Worm (Caenorhabditis elegans) whole organism, young adult: Measurements from ENCODE around the gene acly-1.

Source experiments
- D2030.7 ChIP-seq: fragments of 200-800 bp; sonication (Bioruptor generic); IDR thresholded peaks from 2 replicates; pipeline ENCODE4 v1.3.6; 2022; ENCODE audit warnings: missing genetic modification reagents, missing genetic modification characterization, missing compliant biosample characterization
- F22D6.2 ChIP-seq: sonication (generic microtip); optimal IDR thresholded peaks from 2 replicates; lab custom pipeline; 2016; ENCODE audit warnings: mild to moderate bottlenecking, missing genetic modification characterization, missing compliant biosample characterization
- F52B5.7 ChIP-seq: sonication (generic microtip); optimal IDR thresholded peaks from 2 replicates; lab custom pipeline; 2016; ENCODE audit warnings: mild to moderate bottlenecking, missing genetic modification characterization, missing compliant biosample characterization
- F55B11.4 ChIP-seq: sonication (generic microtip); optimal IDR thresholded peaks from 2 replicates; lab custom pipeline; 2016; ENCODE audit warnings: missing compliant biosample characterization, missing genetic modification characterization, borderline replicate concordance; ENCODE audit not compliant: insufficient read depth
- K12H6.12 ChIP-seq: fragments of 200-800 bp; sonication (Bioruptor generic); optimal IDR thresholded peaks from 2 replicates; lab custom pipeline; 2018; ENCODE audit warnings: mild to moderate bottlenecking, missing genetic modification characterization, missing compliant biosample characterization
- Y53F4B.3 ChIP-seq: fragments of 200-800 bp; sonication (Bioruptor generic); IDR thresholded peaks from 2 replicates; pipeline ENCODE4 v1.3.6; 2022; ENCODE audit warnings: missing genetic modification reagents, missing genetic modification characterization, missing compliant biosample characterization
- Y56A3A.18 ChIP-seq: fragments of 200-800 bp; sonication (Bioruptor generic); IDR thresholded peaks from 2 replicates; pipeline ENCODE4 v1.3.6; 2022; ENCODE audit warnings: missing genetic modification reagents, missing genetic modification characterization, missing compliant biosample characterization
- Y79H2A.3 ChIP-seq: fragments of 200-800 bp; sonication (Bioruptor generic); conservative IDR thresholded peaks from 2 replicates; pipeline ENCODE4 v1.3.6; 2022; ENCODE audit warnings: missing genetic modification reagents, missing genetic modification characterization, missing compliant biosample characterization
- athp-1 ChIP-seq: sonication (generic microtip); optimal IDR thresholded peaks from 2 replicates; lab custom pipeline; 2017; ENCODE audit warnings: mild to moderate bottlenecking, missing genetic modification characterization, missing compliant biosample characterization
- attf-3 ChIP-seq: fragments of 200-800 bp; sonication (Bioruptor generic); conservative IDR thresholded peaks from 2 replicates; pipeline ENCODE4 v1.3.6; 2022; ENCODE audit warnings: missing genetic modification reagents, missing genetic modification characterization, missing compliant biosample characterization
- ccch-3 ChIP-seq: fragments of 200-800 bp; sonication (Bioruptor generic); optimal IDR thresholded peaks from 2 replicates; lab custom pipeline; 2018; ENCODE audit warnings: mild to moderate bottlenecking, missing genetic modification characterization, missing compliant biosample characterization
- cebp-2 ChIP-seq: fragments of 200-800 bp; sonication (Bioruptor generic); IDR thresholded peaks from 2 replicates; pipeline ENCODE4 v1.3.6; 2022; ENCODE audit warnings: missing genetic modification characterization, missing compliant biosample characterization
- ceh-100 ChIP-seq: fragments of 200-800 bp; sonication (Bioruptor generic); IDR thresholded peaks from 2 replicates; pipeline ENCODE4 v1.3.6; 2022; ENCODE audit warnings: missing genetic modification reagents, missing genetic modification characterization, missing compliant biosample characterization
- ceh-58 ChIP-seq: fragments of 200-800 bp; sonication (Bioruptor generic); IDR thresholded peaks from 2 replicates; pipeline ENCODE4 v1.3.6; 2022; ENCODE audit warnings: missing genetic modification characterization, missing compliant biosample characterization
- ceh-91 ChIP-seq: fragments of 200-800 bp; sonication (Bioruptor generic); IDR thresholded peaks from 2 replicates; pipeline ENCODE4 v1.3.6; 2022; ENCODE audit warnings: missing genetic modification reagents, missing genetic modification characterization, missing compliant biosample characterization
- chd-7 ChIP-seq: sonication (generic microtip); optimal IDR thresholded peaks from 2 replicates; lab custom pipeline; 2016; ENCODE audit warnings: mild to moderate bottlenecking, missing genetic modification characterization, moderate library complexity, missing compliant biosample characterization
- die-1 ChIP-seq: sonication (generic microtip); optimal IDR thresholded peaks from 2 replicates; lab custom pipeline; 2016; ENCODE audit warnings: missing genotype, mild to moderate bottlenecking, missing genetic modification characterization, missing compliant biosample characterization
- dox-1 ChIP-seq: fragments of 200-800 bp; sonication (Bioruptor generic); IDR thresholded peaks from 2 replicates; pipeline ENCODE4 v1.3.6; 2022; ENCODE audit warnings: missing genetic modification reagents, missing genetic modification characterization, missing compliant biosample characterization
- egl-44 ChIP-seq: fragments of 200-800 bp; sonication (Bioruptor generic); IDR thresholded peaks from 2 replicates; pipeline ENCODE4 v1.3.6; 2022; ENCODE audit warnings: missing genetic modification reagents, missing genetic modification characterization, missing compliant biosample characterization
- egrh-3 ChIP-seq: fragments of 200-800 bp; sonication (Bioruptor generic); IDR thresholded peaks from 2 replicates; pipeline ENCODE4 v1.3.6; 2022; ENCODE audit warnings: missing genetic modification reagents, missing genetic modification characterization, missing compliant biosample characterization
- hlh-26 ChIP-seq: fragments of 200-800 bp; sonication (Bioruptor generic); conservative IDR thresholded peaks from 2 replicates; pipeline ENCODE4 v1.3.6; 2022; ENCODE audit warnings: missing genetic modification reagents, missing genetic modification characterization, missing compliant biosample characterization
- hmg-1.2 ChIP-seq: fragments of 200-800 bp; sonication (Bioruptor generic); IDR thresholded peaks from 2 replicates; pipeline ENCODE4 v1.3.6; 2022; ENCODE audit warnings: missing genetic modification reagents, missing genetic modification characterization, missing compliant biosample characterization
- hsf-1 ChIP-seq: fragments of 200-800 bp; sonication (Bioruptor generic); IDR thresholded peaks from 2 replicates; pipeline ENCODE4 v1.3.6; 2022; ENCODE audit warnings: missing genetic modification reagents, missing genetic modification characterization, missing compliant biosample characterization
- let-607 ChIP-seq, 2 experiments: fragments of 200-800 bp in 1 of 2; sonication (Bioruptor generic) in 1 of 2; sonication (generic microtip) in 1 of 2; optimal IDR thresholded peaks; 2 replicates each; lab custom pipeline; 2016 to 2018; ENCODE audit warnings: mild to moderate bottlenecking in 2 of 2, missing compliant biosample characterization in 2 of 2, missing genetic modification characterization in 2 of 2, moderate library complexity in 2 of 2, missing genotype in 1 of 2
- lir-1 ChIP-seq: fragments of 200-800 bp; sonication (Bioruptor generic); conservative IDR thresholded peaks from 2 replicates; pipeline ENCODE4 v1.3.6; 2022; ENCODE audit warnings: missing genetic modification reagents, missing genetic modification characterization, missing compliant biosample characterization
- madf-3 ChIP-seq: fragments of 200-800 bp; sonication (Bioruptor generic); IDR thresholded peaks from 2 replicates; pipeline ENCODE4 v1.3.6; 2022; ENCODE audit warnings: missing genetic modification reagents, missing genetic modification characterization, missing compliant biosample characterization
- madf-8 ChIP-seq: fragments of 200-800 bp; sonication (Bioruptor generic); conservative IDR thresholded peaks from 2 replicates; pipeline ENCODE4 v1.3.6; 2022; ENCODE audit warnings: missing genetic modification reagents, missing genetic modification characterization, missing compliant biosample characterization
- nfyb-1 ChIP-seq: fragments of 200-800 bp; sonication (Bioruptor generic); IDR thresholded peaks from 2 replicates; pipeline ENCODE4 v1.3.6; 2022; ENCODE audit warnings: missing genetic modification reagents, missing genetic modification characterization, missing compliant biosample characterization
- nhr-120 ChIP-seq: fragments of 200-800 bp; sonication (Bioruptor generic); IDR thresholded peaks from 2 replicates; pipeline ENCODE4 v1.3.6; 2022; ENCODE audit warnings: missing genetic modification characterization, missing compliant biosample characterization
- nhr-90 ChIP-seq: sonication (generic microtip); optimal IDR thresholded peaks from 2 replicates; lab custom pipeline; 2016; ENCODE audit warnings: missing genotype, mild to moderate bottlenecking, missing genetic modification characterization, missing compliant biosample characterization
- snpc-1.1 ChIP-seq: sonication (generic microtip); optimal IDR thresholded peaks from 2 replicates; lab custom pipeline; 2017; ENCODE audit warnings: missing genetic modification characterization, mild to moderate bottlenecking, missing compliant biosample characterization, antibody characterized with exemption, moderate library complexity, missing genotype, missing genetic modification reagents; ENCODE audit not compliant: insufficient read depth
- somi-1 ChIP-seq: fragments of 200-800 bp; sonication (Bioruptor generic); optimal IDR thresholded peaks from 2 replicates; lab custom pipeline; 2018; ENCODE audit warnings: mild to moderate bottlenecking, missing genetic modification characterization, missing compliant biosample characterization
- sptf-2 ChIP-seq: fragments of 200-800 bp; sonication (Bioruptor generic); optimal IDR thresholded peaks from 2 replicates; lab custom pipeline; 2018; ENCODE audit warnings: mild to moderate bottlenecking, missing genetic modification characterization, missing compliant biosample characterization
- tbx-9 ChIP-seq: sonication (generic microtip); optimal IDR thresholded peaks from 2 replicates; lab custom pipeline; 2016; ENCODE audit warnings: borderline replicate concordance, missing genetic modification characterization, inconsistent platforms, missing compliant biosample characterization
- xnd-1 ChIP-seq: sonication (generic microtip); optimal IDR thresholded peaks from 2 replicates; lab custom pipeline; 2016; ENCODE audit warnings: missing genotype, missing genetic modification reagents, missing genetic modification characterization, missing compliant biosample characterization
- zim-3 ChIP-seq: sonication (generic microtip); optimal IDR thresholded peaks from 2 replicates; lab custom pipeline; 2017; ENCODE audit warnings: mild to moderate bottlenecking, missing genetic modification characterization, moderate library complexity, missing compliant biosample characterization
- ztf-18 ChIP-seq: sonication (generic microtip); optimal IDR thresholded peaks from 2 replicates; lab custom pipeline; 2016; ENCODE audit warnings: missing genotype, mild to moderate bottlenecking, missing genetic modification characterization, missing compliant biosample characterization
- ztf-3 ChIP-seq: fragments of 200-800 bp; sonication (Bioruptor generic); optimal IDR thresholded peaks from 2 replicates; lab custom pipeline; 2018; ENCODE audit warnings: mild to moderate bottlenecking, missing genetic modification characterization, missing compliant biosample characterization

The acly-1 gene

DNA sequence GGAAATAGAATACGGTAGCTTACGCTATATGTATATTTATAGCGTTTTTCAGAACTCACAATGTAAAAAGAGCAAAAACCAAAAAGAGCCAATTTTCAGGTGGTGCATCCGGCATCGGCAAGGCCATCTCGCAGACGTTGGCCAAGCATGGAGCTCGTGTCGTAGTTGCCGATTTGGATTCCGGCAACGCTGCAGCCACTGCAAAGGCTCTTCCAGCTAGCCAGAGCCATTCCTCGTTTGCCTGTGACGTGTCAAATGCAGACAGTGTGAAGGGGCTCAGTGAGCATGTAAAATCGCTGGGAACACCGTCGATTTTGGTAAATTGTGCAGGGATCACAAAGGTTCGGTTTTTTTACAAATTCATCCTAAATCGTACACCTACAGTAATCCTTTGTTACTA is 7.8 kb downstream of the acly-1 start (continued):
- TF ChIP-seq nhr-90 (tag; lab: Kevin White, UChicago) (no peak), Y53F4B.3 (GFP tag; lab: Robert Waterston, UW) (no peak), ceh-91 (GFP tag; lab: Robert Waterston, UW) (no peak), tbx-9 (no peak), ceh-100 (GFP tag; lab: Robert Waterston, UW) (no peak), athp-1 (no peak), hmg-1.2 (GFP tag; lab: Robert Waterston, UW) (no peak), lir-1 (GFP tag; lab: Robert Waterston, UW) (no peak), F55B11.4 (tag; lab: Kevin White, UChicago) (no peak), let-607 (tag; optimal IDR thresholded peaks at IDR 0.05; lab: Kevin White, UChicago) (no peak), D2030.7 (no peak), K12H6.12 (tag; lab: Kevin White, UChicago) (no peak), snpc-1.1 (no peak), madf-3 (GFP tag; lab: Robert Waterston, UW) (no peak), nhr-120 (GFP tag; lab: Robert Waterston, UW) (no peak), ccch-3 (GFP tag; lab: Kevin White, UChicago) (no peak), chd-7 (tag; lab: Kevin White, UChicago) (peak; percentile 23), egrh-3 (GFP tag; lab: Robert Waterston, UW) (no peak), die-1 (tag; lab: Kevin White, UChicago) (no peak), madf-8 (GFP tag; lab: Robert Waterston, UW) (no peak), Y56A3A.18 (GFP tag; lab: Robert Waterston, UW) (no peak), sptf-2 (GFP tag; lab: Kevin White, UChicago) (no peak), xnd-1 (no peak), F22D6.2 (tag; lab: Kevin White, UChicago) (no peak), zim-3 (peak; percentile 72), egl-44 (no peak), ztf-18 (tag; lab: Kevin White, UChicago) (no peak)

DNA sequence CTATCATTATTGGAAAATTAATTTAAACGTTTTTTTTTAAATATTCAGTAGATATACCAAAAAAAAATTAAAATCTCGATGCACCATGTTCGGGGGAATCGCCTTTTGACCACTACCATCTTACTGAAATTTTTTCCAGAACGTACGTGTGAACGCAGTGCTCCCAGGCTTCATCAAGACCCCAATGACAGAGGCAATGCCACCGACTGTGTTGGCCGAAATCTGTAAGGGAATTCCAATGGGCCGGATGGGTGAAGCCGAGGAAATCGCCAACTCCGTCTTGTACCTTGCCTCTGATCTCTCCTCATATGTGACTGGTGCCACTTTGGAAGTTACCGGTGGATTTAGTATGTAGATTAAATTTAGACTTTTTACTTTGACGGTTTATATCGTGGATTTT is 9.4 kb downstream of the acly-1 start:
- TF ChIP-seq hlh-26 (GFP tag; lab: Robert Waterston, UW), result no peak
- no peak for TF ChIP-seq K12H6.12 (tag; lab: Kevin White, UChicago)
- no peak for TF ChIP-seq Y79H2A.3 (GFP tag; lab: Robert Waterston, UW)
- no peak for TF ChIP-seq somi-1
- peak; percentile 21 for TF ChIP-seq nhr-90 (tag; lab: Kevin White, UChicago)
- TF ChIP-seq egl-44, result no peak
- TF ChIP-seq ztf-3, result no peak
- TF ChIP-seq nhr-120 (GFP tag; lab: Robert Waterston, UW), result 0 out of 2 replicates have a peak, but pooled peaks have one; percentile 16
- no peak for TF ChIP-seq attf-3 (GFP tag; lab: Robert Waterston, UW)
- TF ChIP-seq chd-7 (tag; lab: Kevin White, UChicago), result peak; percentile 56
- 0 out of 2 replicates have a peak, but pooled peaks have one; percentile 54 for TF ChIP-seq cebp-2 (GFP tag; lab: Robert Waterston, UW)
- peak; percentile 27 for TF ChIP-seq F52B5.7 (tag; lab: Kevin White, UChicago)
- peak; percentile 36; the same call in 1 of the 2 replicates for TF ChIP-seq dox-1 (GFP tag; lab: Robert Waterston, UW)
- 0 out of 2 replicates have a peak, but pooled peaks have one; percentile 22 for TF ChIP-seq hsf-1
- TF ChIP-seq ceh-58 (GFP tag; lab: Robert Waterston, UW), result 0 out of 2 replicates have a peak, but pooled peaks have one; percentile 50
- TF ChIP-seq madf-3 (GFP tag; lab: Robert Waterston, UW), result 0 out of 2 replicates have a peak, but pooled peaks have one; percentile 47
- peak; percentile 23 for TF ChIP-seq athp-1
- peak; percentile 59; the same call in 1 of the 2 replicates for TF ChIP-seq nfyb-1 (GFP tag; lab: Robert Waterston, UW)
